Fruit fly (Drosophila melanogaster) whole organism, embryonic: ENCODE results near the gene CG32639.

Source experiments
- CG7556 ChIP-seq: fragments of 200-800 bp; sonication (Bioruptor generic); optimal IDR thresholded peaks from 2 replicates; lab custom pipeline; 2017; ENCODE audit warnings: missing biosample characterization, mild to moderate bottlenecking, missing genetic modification characterization
- ERR ChIP-seq: fragments of 200-800 bp; sonication (Bioruptor generic); optimal IDR thresholded peaks from 2 replicates; lab custom pipeline; 2016; ENCODE audit warnings: missing biosample characterization, missing genetic modification characterization
- emc ChIP-seq: fragments of 200-800 bp; sonication (Bioruptor generic); optimal IDR thresholded peaks from 2 replicates; lab custom pipeline; 2016; ENCODE audit warnings: missing biosample characterization, missing genetic modification characterization
- hb ChIP-seq: fragments of 200-800 bp; sonication (Bioruptor generic); IDR thresholded peaks from 3 replicates; pipeline ENCODE4 v1.3.6; 2022; ENCODE audit warnings: missing biosample characterization, missing genetic modification characterization; ENCODE audit not compliant: partially characterized antibody

dm6 chrX:13276713-13277112, 40.3 kb upstream of the CG32639 start:
- TF ChIP-seq emc (GFP tag; lab: Kevin White, UChicago) (no peak), hb (GFP tag; lab: Robert Waterston, UW) (no peak), ERR (no peak), CG7556 (peak; percentile 78)
